Worm (Caenorhabditis elegans) whole organism, mixed stage, embryonic: ENCODE results near the gene F22E5.13.
"Not testable (repeated sequence)": the region's sequence is repeated elsewhere in the genome, so short reads cannot be mapped to it uniquely, and the experiment has no call there.

Experiments
- M03D4.4 ChIP-seq: sonication (generic microtip); optimal IDR thresholded peaks from 2 replicates; lab custom pipeline; 2017; ENCODE audit warnings: mild to moderate bottlenecking, missing genetic modification characterization, missing compliant biosample characterization
- bed-3 ChIP-seq: fragments of 200-800 bp; sonication (Bioruptor generic); optimal IDR thresholded peaks from 3 replicates; lab custom pipeline; 2018; ENCODE audit warnings: mild to moderate bottlenecking, missing genetic modification characterization, moderate library complexity, missing compliant biosample characterization
- blmp-1 ChIP-seq: fragments of 150-350 bp; optimal IDR thresholded peaks from 2 replicates; lab custom pipeline; 2014; ENCODE audit warnings: missing biosample characterization, missing genetic modification characterization
- ceh-39 ChIP-seq: fragments of 150-350 bp; optimal IDR thresholded peaks from 2 replicates; lab custom pipeline; 2014; ENCODE audit warnings: missing biosample characterization, missing genetic modification characterization
- ceh-43 ChIP-seq: fragments of 200-800 bp; sonication (Bioruptor generic); optimal IDR thresholded peaks from 2 replicates; lab custom pipeline; 2018; ENCODE audit warnings: mild to moderate bottlenecking, missing genetic modification characterization, moderate library complexity, missing compliant biosample characterization
- ceh-83 ChIP-seq: fragments of 200-800 bp; sonication (Bioruptor generic); optimal IDR thresholded peaks from 2 replicates; lab custom pipeline; 2018; ENCODE audit warnings: mild to moderate bottlenecking, missing genetic modification characterization, missing compliant biosample characterization
- ces-1 ChIP-seq: fragments of 150-350 bp; optimal IDR thresholded peaks from 2 replicates; lab custom pipeline; 2014; ENCODE audit warnings: missing biosample characterization, missing genetic modification reagents, missing genetic modification characterization
- cnd-1 ChIP-seq: fragments of 200-800 bp; sonication (Bioruptor generic); optimal IDR thresholded peaks from 2 replicates; lab custom pipeline; 2018; ENCODE audit warnings: mild to moderate bottlenecking, missing genetic modification characterization, missing compliant biosample characterization
- drap-1 ChIP-seq: fragments of 200-800 bp; sonication (Bioruptor generic); optimal IDR thresholded peaks from 3 replicates; lab custom pipeline; 2018; ENCODE audit warnings: mild to moderate bottlenecking, missing genetic modification characterization, missing compliant biosample characterization
- elt-1 ChIP-seq: sonication (generic microtip); optimal IDR thresholded peaks from 2 replicates; lab custom pipeline; 2017; ENCODE audit warnings: missing genetic modification characterization, mild to moderate bottlenecking, missing compliant biosample characterization, antibody characterized with exemption, moderate library complexity, borderline replicate concordance; ENCODE audit not compliant: insufficient read depth
- flh-1 ChIP-seq: fragments of 200-800 bp; sonication (Bioruptor generic); optimal IDR thresholded peaks from 2 replicates; lab custom pipeline; 2018; ENCODE audit warnings: mild to moderate bottlenecking, missing genetic modification characterization, moderate library complexity, missing compliant biosample characterization
- ham-2 ChIP-seq: fragments of 200-800 bp; sonication (Bioruptor generic); optimal IDR thresholded peaks from 2 replicates; lab custom pipeline; 2018; ENCODE audit warnings: mild to moderate bottlenecking, missing genetic modification characterization, missing compliant biosample characterization
- hlh-1 ChIP-seq: fragments of 150-350 bp; optimal IDR thresholded peaks from 2 replicates; lab custom pipeline; 2014; ENCODE audit warnings: missing biosample characterization, missing genetic modification reagents, missing genetic modification characterization
- lsy-2 ChIP-seq: fragments of 150-350 bp; optimal IDR thresholded peaks from 2 replicates; lab custom pipeline; 2014; ENCODE audit warnings: missing biosample characterization, missing genetic modification characterization
- mab-5 ChIP-seq: fragments of 150-350 bp; optimal IDR thresholded peaks from 2 replicates; lab custom pipeline; 2014; ENCODE audit warnings: missing biosample characterization, missing genetic modification characterization
- mep-1 ChIP-seq: fragments of 150-350 bp; optimal IDR thresholded peaks from 2 replicates; lab custom pipeline; 2017; ENCODE audit warnings: missing biosample characterization, missing genetic modification reagents, missing genetic modification characterization, inconsistent platforms
- mls-2 ChIP-seq: sonication (generic microtip); optimal IDR thresholded peaks from 2 replicates; lab custom pipeline; 2016; ENCODE audit warnings: mild to moderate bottlenecking, missing genetic modification characterization, moderate library complexity, missing compliant biosample characterization
- nhr-2 ChIP-seq: fragments of 150-350 bp; optimal IDR thresholded peaks from 2 replicates; lab custom pipeline; 2014; ENCODE audit warnings: missing biosample characterization, missing genetic modification characterization
- nhr-76 ChIP-seq: sonication (generic microtip); optimal IDR thresholded peaks from 2 replicates; lab custom pipeline; 2017; ENCODE audit warnings: missing biosample characterization, missing genetic modification characterization
- pha-4 ChIP-seq: fragments of 150-350 bp; optimal IDR thresholded peaks from 2 replicates; lab custom pipeline; 2018; ENCODE audit warnings: missing biosample characterization, missing genetic modification reagents, missing genetic modification characterization
- sem-2 ChIP-seq: fragments of 200-800 bp; sonication (Bioruptor generic); optimal IDR thresholded peaks from 2 replicates; lab custom pipeline; 2018; ENCODE audit warnings: mild to moderate bottlenecking, missing genetic modification characterization, missing compliant biosample characterization
- sptf-1 ChIP-seq: sonication (generic microtip); optimal IDR thresholded peaks from 2 replicates; lab custom pipeline; 2017; ENCODE audit warnings: mild to moderate bottlenecking, missing genetic modification characterization, moderate library complexity, missing compliant biosample characterization
- unc-120 ChIP-seq: sonication (generic microtip); optimal IDR thresholded peaks from 2 replicates; lab custom pipeline; 2017; ENCODE audit warnings: missing genetic modification characterization, missing compliant biosample characterization; ENCODE audit not compliant: poor library complexity, severe bottlenecking
- unc-39 ChIP-seq: fragments of 150-350 bp; optimal IDR thresholded peaks from 2 replicates; lab custom pipeline; 2014; ENCODE audit warnings: missing biosample characterization, missing genetic modification characterization
- unc-62 ChIP-seq: fragments of 150-350 bp; optimal IDR thresholded peaks from 2 replicates; lab custom pipeline; 2014; ENCODE audit warnings: missing biosample characterization, missing genetic modification reagents, missing genetic modification characterization
- ztf-11 ChIP-seq: fragments of 150-350 bp; optimal IDR thresholded peaks from 2 replicates; lab custom pipeline; 2014; ENCODE audit warnings: missing biosample characterization, missing genetic modification characterization

Gene F22E5.13

ce11 chrII:2649539-2649938, at the start of gene F22E5.13, which contains the start of gene F22E5.6:
TSS of gene F22E5.13 (minus strand) at chrII:2649639.
TSS of gene F22E5.6 (plus strand) at chrII:2649835.
- TF ChIP-seq sptf-1 (tag; lab: Kevin White, UChicago) (no peak), ztf-11 (tag; lab: Kevin White, UChicago) (no peak), nhr-2 (no peak), bed-3 (GFP tag; lab: Kevin White, UChicago) (no peak), flh-1 (no peak)
- TF ChIP-seq, all 35 proteins: peak for 0

DNA sequence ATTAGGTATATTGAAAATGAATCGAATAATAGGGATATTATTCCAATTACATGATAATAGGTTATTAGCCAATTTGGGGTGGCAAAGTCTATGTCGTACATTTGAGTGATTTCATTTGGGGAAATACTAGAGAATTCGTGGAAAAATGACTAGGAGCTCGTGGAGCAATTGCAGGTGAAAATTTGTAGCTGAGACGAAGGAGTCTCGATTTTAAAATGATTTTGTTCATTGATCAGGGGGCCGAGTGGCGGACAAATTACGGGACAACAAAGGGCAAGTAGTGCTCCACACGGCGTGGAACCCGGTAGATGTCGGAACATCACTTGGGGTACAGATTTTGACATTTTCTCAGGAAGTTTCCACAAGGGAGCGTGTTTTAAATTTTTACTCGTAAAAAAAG, 48.9 kb upstream of the F22E5.13 start, which contains the start of gene sri-62:
sri-62 (minus strand) TSS at position 101 of the 400 bp plus-strand sequence.
- TF ChIP-seq mab-5 (tag; lab: Kevin White, UChicago) (no peak), drap-1 (GFP tag; lab: Kevin White, UChicago) (no peak)

DNA sequence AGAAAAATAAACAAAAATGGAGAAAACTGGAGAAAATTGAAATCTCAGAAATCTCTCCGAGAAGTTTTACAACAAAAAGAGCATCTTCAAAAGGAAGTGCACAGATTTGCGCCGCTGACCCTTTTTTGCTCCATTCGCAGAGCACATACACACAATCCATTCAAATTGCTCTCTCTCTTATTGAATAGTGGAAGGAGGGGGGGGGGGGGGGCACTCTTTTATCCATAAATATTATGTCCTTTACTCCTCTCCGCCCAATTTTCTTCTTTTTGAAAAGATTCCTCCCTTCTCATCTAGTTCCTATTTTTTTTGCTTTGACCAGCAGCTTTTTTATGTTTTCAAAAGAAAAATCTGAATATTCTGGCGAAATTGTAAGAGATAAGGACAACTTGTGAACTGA, 45.6 kb upstream of the F22E5.13 start:
- TF ChIP-seq M03D4.4 (tag; lab: Kevin White, UChicago) (no peak), ces-1 (GFP tag; lab: Kevin White, UChicago) (peak; percentile 18)

DNA sequence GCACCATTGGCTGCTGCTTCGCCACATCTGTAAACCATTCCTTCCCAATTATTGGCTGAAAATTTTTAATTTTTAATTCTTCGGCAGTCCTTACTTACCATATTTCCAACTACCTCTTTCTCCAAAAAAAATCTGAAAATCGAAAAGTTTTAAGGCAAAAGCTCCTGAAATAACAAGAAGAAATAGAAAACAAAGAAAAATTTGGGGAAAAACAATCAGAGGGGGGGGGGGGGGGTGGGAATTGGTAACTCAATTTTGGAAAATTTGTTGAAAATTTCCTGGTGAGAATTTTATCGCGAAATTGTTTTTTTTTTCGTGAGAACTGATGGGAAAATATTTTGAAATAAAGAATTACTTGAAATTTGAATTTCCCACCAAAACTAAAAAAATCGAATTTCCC, 43.0 kb upstream of the F22E5.13 start, which contains the start of gene set-11:
set-11 (minus strand) TSS at position 101 of the 400 bp plus-strand sequence.
- no peak for TF ChIP-seq unc-120
- no peak for TF ChIP-seq mab-5 (tag; lab: Kevin White, UChicago)
- no peak for TF ChIP-seq sem-2

ce11 chrII:2690080-2690479, 40.6 kb upstream of the F22E5.13 start, which contains the start of gene nspf-3:
TSS of gene nspf-3 (minus strand) at chrII:2690180.
- TF ChIP-seq ztf-11 (tag; lab: Kevin White, UChicago) (no peak), ceh-43 (GFP tag; lab: Kevin White, UChicago) (no peak), elt-1 (tag; lab: Kevin White, UChicago) (no peak), mep-1 (tag; lab: Kevin White, UChicago) (no peak), nhr-76 (no peak), nhr-2 (no peak), ces-1 (GFP tag; lab: Kevin White, UChicago) (no peak), M03D4.4 (tag; lab: Kevin White, UChicago) (no peak), unc-62 (no peak), unc-39 (tag; lab: Kevin White, UChicago) (no peak), ceh-39 (tag; lab: Kevin White, UChicago) (no peak), bed-3 (GFP tag; lab: Kevin White, UChicago) (no peak), unc-120 (no peak), mls-2 (tag; lab: Kevin White, UChicago) (no peak)
- TF ChIP-seq, all 35 proteins: peak for 0

- not testable (repeated sequence) for TF ChIP-seq ceh-43 (GFP tag; lab: Kevin White, UChicago); hlh-1 (tag; lab: Kevin White, UChicago); ceh-83 (GFP tag; lab: Kevin White, UChicago)
These were observed 39.2 kb upstream of the F22E5.13 start, which contains the start of gene nspf-2 for ce11 chrII:2688616-2689015. TSS of gene nspf-2 (plus strand) at chrII:2688916.

ce11 chrII:2686985-2687675, 37.7 kb upstream of the F22E5.13 start, which contains the start of the genes sup-9 and nspf-1:
TSS of gene sup-9 (minus strand) at chrII:2687027.
TSS of gene nspf-1 (plus strand) at chrII:2687625.
- no peak for TF ChIP-seq cnd-1
- peak; percentile 48 for TF ChIP-seq unc-120
- TF ChIP-seq elt-1 (tag; lab: Kevin White, UChicago) = no peak
- peak; percentile 65 for TF ChIP-seq unc-62
- peak; percentile 15 for TF ChIP-seq ces-1 (GFP tag; lab: Kevin White, UChicago)
- peak; percentile 34 for TF ChIP-seq hlh-1 (tag; lab: Kevin White, UChicago)
- no peak for TF ChIP-seq mab-5 (tag; lab: Kevin White, UChicago)
- no peak for TF ChIP-seq ham-2 (GFP tag; lab: Kevin White, UChicago)
- TF ChIP-seq blmp-1 = no peak
- TF ChIP-seq lsy-2 (tag; lab: Kevin White, UChicago) = no peak
- no peak for TF ChIP-seq pha-4 (tag; lab: Kevin White, UChicago)
- no peak for TF ChIP-seq ceh-43 (GFP tag; lab: Kevin White, UChicago)
- no peak for TF ChIP-seq M03D4.4 (tag; lab: Kevin White, UChicago)
